Worm (Caenorhabditis elegans): ENCODE measurements around the gene F09E5.7.

Gene F09E5.7

ce11 chrII:5351799-5352198 is at the start of gene F09E5.7:
TSS of gene F09E5.7 (plus strand) at chrII:5352099.
- no peak for TF ChIP-seq let-607 (tag; optimal IDR thresholded peaks at IDR 0.05)
- no peak for TF ChIP-seq ceh-40 (GFP tag; IDR thresholded peaks at IDR 0.05)
- no peak for TF ChIP-seq bed-2 (GFP tag; IDR thresholded peaks at IDR 0.05)
- no peak for TF ChIP-seq snpc-1.1 (tag; optimal IDR thresholded peaks at IDR 0.05; ENCODE audit: insufficient read depth)
- TF ChIP-seq D2030.7 (GFP tag; IDR thresholded peaks at IDR 0.05), result no peak
- TF ChIP-seq tlf-1 (GFP tag; optimal IDR thresholded peaks at IDR 0.05), result no peak
- no peak for TF ChIP-seq dox-1 (GFP tag; IDR thresholded peaks at IDR 0.05)
- TF ChIP-seq akir-1 (GFP tag; optimal IDR thresholded peaks at IDR 0.05), result no peak
- TF ChIP-seq nhr-90 (tag; optimal IDR thresholded peaks at IDR 0.05), result no peak
- no peak for TF ChIP-seq egrh-3 (GFP tag; IDR thresholded peaks at IDR 0.05)
- no peak for TF ChIP-seq snpc-1.3 (tag; optimal IDR thresholded peaks at IDR 0.05; ENCODE audit: insufficient read depth)
- TF ChIP-seq ceh-27 (GFP tag; optimal IDR thresholded peaks at IDR 0.05), result no peak
- no peak for TF ChIP-seq ama-1 (optimal IDR thresholded peaks at IDR 0.05)
- TF ChIP-seq ama-1 (GFP tag; optimal IDR thresholded peaks at IDR 0.05), result no peak
- TF ChIP-seq ztf-18 (tag; optimal IDR thresholded peaks at IDR 0.05), result no peak
- no peak for TF ChIP-seq F57C9.4 (tag; optimal IDR thresholded peaks at IDR 0.05)

ce11 chrII:5305121-5305520 is 46.8 kb upstream of the F09E5.7 start:
- TF ChIP-seq fkh-3 (tag; optimal IDR thresholded peaks at IDR 0.05), result no peak
- no peak for TF ChIP-seq hmg-1.2 (GFP tag; IDR thresholded peaks at IDR 0.05)
- no peak for TF ChIP-seq F52B5.7 (tag; optimal IDR thresholded peaks at IDR 0.05)
- TF ChIP-seq ceh-91 (GFP tag; IDR thresholded peaks at IDR 0.05), result no peak
- no peak for TF ChIP-seq him-1 (tag; optimal IDR thresholded peaks at IDR 0.05)
- no peak for TF ChIP-seq madf-6 (GFP tag; IDR thresholded peaks at IDR 0.05)
- TF ChIP-seq zim-3 (tag; optimal IDR thresholded peaks at IDR 0.05), result no peak
- TF ChIP-seq pbrm-1 (GFP tag; IDR thresholded peaks at IDR 0.05), result no peak
- TF ChIP-seq T07F8.4 (tag; optimal IDR thresholded peaks at IDR 0.05), result no peak
- TF ChIP-seq rpc-1 (optimal IDR thresholded peaks at IDR 0.05), result no peak
- TF ChIP-seq rpc-1 (tag; optimal IDR thresholded peaks at IDR 0.05), result no peak
- TF ChIP-seq ztf-25 (GFP tag; IDR thresholded peaks at IDR 0.05), result no peak
- no peak for TF ChIP-seq nfyb-1 (GFP tag; IDR thresholded peaks at IDR 0.05)
- no peak for TF ChIP-seq ztf-18 (tag; optimal IDR thresholded peaks at IDR 0.05)
- no peak for TF ChIP-seq F57C9.4 (tag; optimal IDR thresholded peaks at IDR 0.05)
- no peak for TF ChIP-seq madf-10 (tag; optimal IDR thresholded peaks at IDR 0.05)
- no peak for TF ChIP-seq ztf-28 (GFP tag; IDR thresholded peaks at IDR 0.05)

- TF ChIP-seq ceh-58 (GFP tag; IDR thresholded peaks at IDR 0.05) (no peak), mes-4 (tag; optimal IDR thresholded peaks at IDR 0.05) (no peak), ekl-4 (GFP tag; IDR thresholded peaks at IDR 0.05) (no peak), sea-2 (GFP tag; IDR thresholded peaks at IDR 0.05) (no peak), dpff-1 (tag; optimal IDR thresholded peaks at IDR 0.05) (no peak), nfyb-1 (GFP tag; IDR thresholded peaks at IDR 0.05) (no peak), ztf-26 (tag; optimal IDR thresholded peaks at IDR 0.05) (no peak)
Observed at ce11 chrII:5306197-5306596, 45.7 kb upstream of the F09E5.7 start.

ce11 chrII:5307203-5307602 is 44.7 kb upstream of the F09E5.7 start:
- TF ChIP-seq F57A8.1 (GFP tag; optimal IDR thresholded peaks at IDR 0.05) (no peak), hmg-20 (GFP tag; IDR thresholded peaks at IDR 0.05) (no peak), C17E4.6 (GFP tag; IDR thresholded peaks at IDR 0.05) (no peak), rcor-1 (GFP tag; IDR thresholded peaks at IDR 0.05) (no peak), pha-4 (tag; optimal IDR thresholded peaks at IDR 0.05) (no peak), ztf-26 (tag; optimal IDR thresholded peaks at IDR 0.05) (no peak), ztf-6 (GFP tag; IDR thresholded peaks at IDR 0.05) (no peak)
